Worm (Caenorhabditis elegans) whole organism, young adult: ENCODE measurements around the gene scl-11.

Source experiments
- F49E8.2 ChIP-seq: sonication (generic microtip); optimal IDR thresholded peaks from 3 replicates; lab custom pipeline; 2017; ENCODE audit warnings: missing genetic modification characterization, mild to moderate bottlenecking, missing compliant biosample characterization, antibody characterized with exemption, moderate library complexity; ENCODE audit not compliant: insufficient read depth
- F57A8.1 ChIP-seq: fragments of 200-800 bp; sonication (Bioruptor generic); optimal IDR thresholded peaks from 2 replicates; lab custom pipeline; 2018; ENCODE audit warnings: mild to moderate bottlenecking, missing genetic modification characterization, moderate library complexity, missing compliant biosample characterization
- Y53F4B.3 ChIP-seq: fragments of 200-800 bp; sonication (Bioruptor generic); IDR thresholded peaks from 2 replicates; pipeline ENCODE4 v1.3.6; 2022; ENCODE audit warnings: missing genetic modification reagents, missing genetic modification characterization, missing compliant biosample characterization
- Y56A3A.18 ChIP-seq: fragments of 200-800 bp; sonication (Bioruptor generic); IDR thresholded peaks from 2 replicates; pipeline ENCODE4 v1.3.6; 2022; ENCODE audit warnings: missing genetic modification reagents, missing genetic modification characterization, missing compliant biosample characterization
- aptf-2 ChIP-seq: fragments of 200-800 bp; sonication (Bioruptor generic); conservative IDR thresholded peaks from 2 replicates; pipeline ENCODE4 v1.3.6; 2022; ENCODE audit warnings: missing genetic modification reagents, missing genetic modification characterization, missing compliant biosample characterization
- aptf-3 ChIP-seq: fragments of 200-800 bp; sonication (Bioruptor generic); IDR thresholded peaks from 2 replicates; pipeline ENCODE4 v1.3.6; 2022; ENCODE audit warnings: missing genetic modification characterization, missing compliant biosample characterization
- attf-3 ChIP-seq: fragments of 200-800 bp; sonication (Bioruptor generic); conservative IDR thresholded peaks from 2 replicates; pipeline ENCODE4 v1.3.6; 2022; ENCODE audit warnings: missing genetic modification reagents, missing genetic modification characterization, missing compliant biosample characterization
- ceh-58 ChIP-seq: fragments of 200-800 bp; sonication (Bioruptor generic); IDR thresholded peaks from 2 replicates; pipeline ENCODE4 v1.3.6; 2022; ENCODE audit warnings: missing genetic modification characterization, missing compliant biosample characterization
- efl-1 ChIP-seq: fragments of 150-350 bp; optimal IDR thresholded peaks from 2 replicates; lab custom pipeline; 2014; ENCODE audit warnings: missing biosample characterization, missing genetic modification reagents, missing genetic modification characterization
- let-607 ChIP-seq, 2 experiments: fragments of 200-800 bp in 1 of 2; sonication (Bioruptor generic) in 1 of 2; sonication (generic microtip) in 1 of 2; optimal IDR thresholded peaks; 2 replicates each; lab custom pipeline; 2016 to 2018; ENCODE audit warnings: mild to moderate bottlenecking in 2 of 2, missing compliant biosample characterization in 2 of 2, missing genetic modification characterization in 2 of 2, moderate library complexity in 2 of 2, missing genotype in 1 of 2
- lsl-1 ChIP-seq: fragments of 200-800 bp; sonication (Bioruptor generic); optimal IDR thresholded peaks from 2 replicates; lab custom pipeline; 2018; ENCODE audit warnings: mild to moderate bottlenecking, missing genetic modification characterization, moderate library complexity, missing compliant biosample characterization
- rec-8 ChIP-seq, 2 experiments: sonication (generic microtip); optimal IDR thresholded peaks; 2 replicates each; lab custom pipeline; 2016; ENCODE audit warnings: mild to moderate bottlenecking in 2 of 2, missing genetic modification characterization in 2 of 2, missing genetic modification reagents in 2 of 2, missing genotype in 2 of 2, missing biosample characterization in 1 of 2, missing compliant biosample characterization in 1 of 2, moderate library complexity in 1 of 2
- sea-2 ChIP-seq: fragments of 200-800 bp; sonication (Bioruptor generic); IDR thresholded peaks from 2 replicates; pipeline ENCODE4 v1.3.6; 2022; ENCODE audit warnings: missing genetic modification characterization, missing compliant biosample characterization

- TF ChIP-seq F57A8.1 (GFP tag; lab: Kevin White, UChicago) (no peak), aptf-3 (GFP tag; lab: Robert Waterston, UW) (no peak), Y53F4B.3 (GFP tag; lab: Robert Waterston, UW) (no peak), F49E8.2 (tag; lab: Kevin White, UChicago) (peak; percentile 43), rec-8 (tag; optimal IDR thresholded peaks at IDR 0.05; lab: Kevin White, UChicago) (no peak), Y56A3A.18 (GFP tag; lab: Robert Waterston, UW) (no peak), let-607 (tag; optimal IDR thresholded peaks at IDR 0.05; lab: Kevin White, UChicago) (no peak), attf-3 (peak; percentile 29; the same call in 1 of the 2 replicates), sea-2 (GFP tag; lab: Robert Waterston, UW) (no peak), ceh-58 (GFP tag; lab: Robert Waterston, UW) (no peak), aptf-2 (GFP tag; lab: Robert Waterston, UW) (no peak), lsl-1 (GFP tag; lab: Kevin White, UChicago) (peak; percentile 61), efl-1 (GFP tag; lab: Kevin White, UChicago) (peak; percentile 39)
These were observed 47.5 kb downstream of the scl-11 start, which contains the start of the genes dli-1, tin-9.2 and exos-4.1 for ce11 chrIV:13098652-13099051.
